Worm (Caenorhabditis elegans) whole organism, L4 larva: Measurements from ENCODE around the gene lec-1.

ENCODE experiments used
- F10B5.3 ChIP-seq: sonication (generic microtip); optimal IDR thresholded peaks from 2 replicates; lab custom pipeline; 2016; ENCODE audit warnings: mild to moderate bottlenecking, missing genetic modification characterization, missing compliant biosample characterization
- mep-1 ChIP-seq: fragments of 150-350 bp; sonication (generic microtip); optimal IDR thresholded peaks from 3 replicates; lab custom pipeline; 2014; ENCODE audit warnings: missing biosample characterization, missing genetic modification characterization
- nhr-25 ChIP-seq: sonication (generic microtip); optimal IDR thresholded peaks from 2 replicates; lab custom pipeline; 2017; ENCODE audit warnings: missing genetic modification characterization, mild to moderate bottlenecking, missing compliant biosample characterization, antibody characterized with exemption, moderate library complexity, borderline replicate concordance; ENCODE audit not compliant: insufficient read depth
- nhr-42 ChIP-seq: fragments of 200-800 bp; sonication (Bioruptor generic); IDR thresholded peaks from 2 replicates; pipeline ENCODE4 v1.3.6; 2022; ENCODE audit warnings: missing genetic modification characterization, missing compliant biosample characterization
- pqm-1 ChIP-seq: sonication (generic microtip); optimal IDR thresholded peaks from 2 replicates; lab custom pipeline; 2017; ENCODE audit warnings: missing biosample characterization, missing genetic modification characterization
- vab-7 ChIP-seq: fragments of 200-800 bp; sonication (Bioruptor generic); IDR thresholded peaks from 2 replicates; pipeline ENCODE4 v1.3.6; 2022; ENCODE audit warnings: missing genetic modification reagents, missing genetic modification characterization, missing compliant biosample characterization
- ztf-11 ChIP-seq: fragments of 150-350 bp; optimal IDR thresholded peaks from 2 replicates; lab custom pipeline; 2014; ENCODE audit warnings: missing biosample characterization, missing genetic modification characterization

DNA sequence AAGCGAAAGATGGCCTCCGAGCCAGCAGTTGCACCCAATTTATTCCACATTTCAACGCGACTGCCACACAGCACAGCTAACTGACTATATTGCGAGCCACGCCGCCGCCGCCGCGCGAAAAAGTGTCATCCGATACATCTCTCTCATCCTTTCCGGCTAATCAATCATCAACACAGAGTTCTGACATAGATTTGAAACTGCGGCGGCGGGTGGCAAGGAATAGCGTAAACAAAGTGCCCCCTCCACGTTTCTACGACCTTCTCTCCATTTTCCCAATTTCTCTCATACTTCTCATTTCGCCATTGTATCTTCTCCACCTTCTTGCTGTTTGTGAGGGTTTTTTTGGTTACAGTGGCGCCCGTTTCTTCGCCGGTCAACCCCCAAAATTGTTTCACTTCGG is 6.0 kb upstream of the lec-1 start:
- TF ChIP-seq F10B5.3, result no peak
- no peak for TF ChIP-seq pqm-1
- no peak for TF ChIP-seq vab-7
- no peak for TF ChIP-seq nhr-42 (GFP tag; lab: Robert Waterston, UW)
- TF ChIP-seq nhr-25 (tag; lab: Kevin White, UChicago), result peak; percentile 58
- peak; percentile 23 for TF ChIP-seq mep-1 (tag; lab: Kevin White, UChicago)
- no peak for TF ChIP-seq ztf-11
